Worm (Caenorhabditis elegans): ENCODE measurements around the gene Y38C1AA.1.

The Y38C1AA.1 gene

ce11 chrIV:207885-208284, at the start of gene Y38C1AA.1:
Y38C1AA.1 (plus strand) TSS chrIV:208185.
- TF ChIP-seq ztf-11 (tag; optimal IDR thresholded peaks at IDR 0.05) (no peak), nhr-2 (tag; optimal IDR thresholded peaks at IDR 0.05) (no peak), ceh-39 (tag; optimal IDR thresholded peaks at IDR 0.05) (no peak), ham-2 (GFP tag; optimal IDR thresholded peaks at IDR 0.05) (no peak), mls-2 (tag; optimal IDR thresholded peaks at IDR 0.05) (no peak), flh-1 (GFP tag; optimal IDR thresholded peaks at IDR 0.05) (no peak), nhr-76 (tag; optimal IDR thresholded peaks at IDR 0.05) (no peak), sem-2 (GFP tag; optimal IDR thresholded peaks at IDR 0.05) (no peak), snpc-4 (tag; optimal IDR thresholded peaks at IDR 0.05) (no peak), ceh-43 (GFP tag; optimal IDR thresholded peaks at IDR 0.05) (no peak), lin-13 (tag; optimal IDR thresholded peaks at IDR 0.05) (no peak), unc-39 (tag; optimal IDR thresholded peaks at IDR 0.05) (no peak), nhr-12 (tag; optimal IDR thresholded peaks at IDR 0.05) (no peak), cnd-1 (tag; optimal IDR thresholded peaks at IDR 0.05) (no peak), zip-8 (tag; optimal IDR thresholded peaks at IDR 0.05) (no peak), mep-1 (tag; optimal IDR thresholded peaks at IDR 0.05) (no peak), unc-120 (tag; optimal IDR thresholded peaks at IDR 0.05; ENCODE audit: poor library complexity, severe bottlenecking) (no peak), unc-62 (GFP tag; optimal IDR thresholded peaks at IDR 0.05) (no peak)

- TF ChIP-seq bed-3 (GFP tag; optimal IDR thresholded peaks at IDR 0.05): no peak
- TF ChIP-seq nhr-2 (tag; optimal IDR thresholded peaks at IDR 0.05): no peak
- TF ChIP-seq elt-3 (tag; optimal IDR thresholded peaks at IDR 0.05): no peak
- no peak for TF ChIP-seq tbx-8 (GFP tag; optimal IDR thresholded peaks at IDR 0.05)
- no peak for TF ChIP-seq ces-1 (GFP tag; optimal IDR thresholded peaks at IDR 0.05)
- TF ChIP-seq mls-2 (tag; optimal IDR thresholded peaks at IDR 0.05): no peak
- TF ChIP-seq ceh-39 (tag; optimal IDR thresholded peaks at IDR 0.05): no peak
- no peak for TF ChIP-seq sem-2 (GFP tag; optimal IDR thresholded peaks at IDR 0.05)
- no peak for TF ChIP-seq ztf-11 (tag; optimal IDR thresholded peaks at IDR 0.05)
- TF ChIP-seq flh-1 (GFP tag; optimal IDR thresholded peaks at IDR 0.05): no peak
- no peak for TF ChIP-seq unc-120 (tag; optimal IDR thresholded peaks at IDR 0.05; ENCODE audit: poor library complexity, severe bottlenecking)
Observed at ce11 chrIV:158662-159061, 49.3 kb upstream of the Y38C1AA.1 start, which contains the start of gene Y38C1AA.7. Y38C1AA.7 (plus strand) TSS chrIV:158962.

ce11 chrIV:159864-160263, 48.1 kb upstream of the Y38C1AA.1 start, which contains the start of gene Y38C1AA.19:
Y38C1AA.19 (plus strand) TSS chrIV:160164.
- TF ChIP-seq pha-4 (tag; optimal IDR thresholded peaks at IDR 0.05) (no peak), nhr-237 (tag; optimal IDR thresholded peaks at IDR 0.05) (no peak), bed-3 (GFP tag; optimal IDR thresholded peaks at IDR 0.05) (no peak), ceh-83 (GFP tag; optimal IDR thresholded peaks at IDR 0.05) (no peak), mls-2 (tag; optimal IDR thresholded peaks at IDR 0.05) (no peak), snpc-4 (tag; optimal IDR thresholded peaks at IDR 0.05) (no peak), lin-13 (tag; optimal IDR thresholded peaks at IDR 0.05) (no peak), elt-1 (tag; optimal IDR thresholded peaks at IDR 0.05; ENCODE audit: borderline replicate concordance, insufficient read depth) (no peak), nhr-2 (tag; optimal IDR thresholded peaks at IDR 0.05) (no peak)

- TF ChIP-seq mab-5 (tag; optimal IDR thresholded peaks at IDR 0.05) (no peak), bed-3 (GFP tag; optimal IDR thresholded peaks at IDR 0.05) (no peak), mls-2 (tag; optimal IDR thresholded peaks at IDR 0.05) (no peak), lin-32 (GFP tag; optimal IDR thresholded peaks at IDR 0.05) (no peak), sptf-1 (tag; optimal IDR thresholded peaks at IDR 0.05) (no peak), lsy-2 (tag; optimal IDR thresholded peaks at IDR 0.05) (no peak), elt-3 (tag; optimal IDR thresholded peaks at IDR 0.05) (no peak), pha-4 (tag; optimal IDR thresholded peaks at IDR 0.05) (no peak), blmp-1 (tag; optimal IDR thresholded peaks at IDR 0.05) (no peak), drap-1 (GFP tag; optimal IDR thresholded peaks at IDR 0.05) (no peak), ceh-43 (GFP tag; optimal IDR thresholded peaks at IDR 0.05) (no peak)
Observed at ce11 chrIV:162530-162929, 45.5 kb upstream of the Y38C1AA.1 start, which contains the start of gene Y38C1AA.6. Y38C1AA.6 (plus strand) TSS chrIV:162830.

- TF ChIP-seq drap-1 (GFP tag; optimal IDR thresholded peaks at IDR 0.05) (no peak), cnd-1 (tag; optimal IDR thresholded peaks at IDR 0.05) (no peak), zip-8 (tag; optimal IDR thresholded peaks at IDR 0.05) (no peak), lin-13 (tag; optimal IDR thresholded peaks at IDR 0.05) (no peak), ceh-39 (tag; optimal IDR thresholded peaks at IDR 0.05) (no peak), sptf-1 (tag; optimal IDR thresholded peaks at IDR 0.05) (no peak), nhr-12 (tag; optimal IDR thresholded peaks at IDR 0.05) (no peak), M03D4.4 (tag; optimal IDR thresholded peaks at IDR 0.05) (no peak), elt-1 (tag; optimal IDR thresholded peaks at IDR 0.05; ENCODE audit: borderline replicate concordance, insufficient read depth) (no peak), mls-2 (tag; optimal IDR thresholded peaks at IDR 0.05) (no peak), ztf-11 (tag; optimal IDR thresholded peaks at IDR 0.05) (no peak)
Observed at ce11 chrIV:164777-165176, 43.2 kb upstream of the Y38C1AA.1 start, which contains the start of gene cutl-24. cutl-24 (plus strand) TSS chrIV:165077.
